Worm (Caenorhabditis elegans) whole organism, midembryonic: ENCODE data around the gene F57F4.1.

Source experiments
- T22C8.4 ChIP-seq: fragments of 200-800 bp; sonication (Bioruptor generic); IDR thresholded peaks from 2 replicates; pipeline ENCODE4 v1.3.6; 2022; ENCODE audit warnings: missing genetic modification characterization, missing compliant biosample characterization
- cog-1 ChIP-seq: sonication (generic microtip); optimal IDR thresholded peaks from 2 replicates; lab custom pipeline; 2016; ENCODE audit warnings: missing genetic modification characterization, missing compliant biosample characterization
- flt-1 ChIP-seq: fragments of 200-800 bp; sonication (Bioruptor generic); IDR thresholded peaks from 2 replicates; pipeline ENCODE4 v1.3.6; 2022; ENCODE audit warnings: missing genetic modification characterization, missing compliant biosample characterization
- klf-2 ChIP-seq: fragments of 200-800 bp; sonication (Bioruptor generic); conservative IDR thresholded peaks from 2 replicates; pipeline ENCODE4 v1.3.6; 2022; ENCODE audit warnings: missing genetic modification reagents, missing genetic modification characterization, missing compliant biosample characterization
- med-1 ChIP-seq: sonication (generic microtip); optimal IDR thresholded peaks from 2 replicates; lab custom pipeline; 2017; ENCODE audit warnings: missing genetic modification characterization, mild to moderate bottlenecking, missing compliant biosample characterization, antibody characterized with exemption, missing genetic modification reagents; ENCODE audit not compliant: insufficient read depth
- ref-1 ChIP-seq: fragments of 200-800 bp; sonication (Bioruptor generic); conservative IDR thresholded peaks from 2 replicates; pipeline ENCODE4 v1.3.6; 2022; ENCODE audit warnings: missing genetic modification reagents, missing genetic modification characterization, missing compliant biosample characterization
- tab-1 ChIP-seq: fragments of 200-800 bp; sonication (Bioruptor generic); IDR thresholded peaks from 2 replicates; pipeline ENCODE4 v1.3.6; 2022; ENCODE audit warnings: missing genetic modification characterization, missing compliant biosample characterization
- ztf-23 ChIP-seq: fragments of 200-800 bp; sonication (Bioruptor generic); IDR thresholded peaks from 2 replicates; pipeline ENCODE4 v1.3.6; 2022; ENCODE audit warnings: missing genetic modification reagents, missing genetic modification characterization, missing compliant biosample characterization
- ztf-29 ChIP-seq: fragments of 200-800 bp; sonication (Bioruptor generic); IDR thresholded peaks from 2 replicates; pipeline ENCODE4 v1.3.6; 2022; ENCODE audit warnings: missing genetic modification reagents, missing genetic modification characterization, missing compliant biosample characterization

Gene F57F4.1

DNA sequence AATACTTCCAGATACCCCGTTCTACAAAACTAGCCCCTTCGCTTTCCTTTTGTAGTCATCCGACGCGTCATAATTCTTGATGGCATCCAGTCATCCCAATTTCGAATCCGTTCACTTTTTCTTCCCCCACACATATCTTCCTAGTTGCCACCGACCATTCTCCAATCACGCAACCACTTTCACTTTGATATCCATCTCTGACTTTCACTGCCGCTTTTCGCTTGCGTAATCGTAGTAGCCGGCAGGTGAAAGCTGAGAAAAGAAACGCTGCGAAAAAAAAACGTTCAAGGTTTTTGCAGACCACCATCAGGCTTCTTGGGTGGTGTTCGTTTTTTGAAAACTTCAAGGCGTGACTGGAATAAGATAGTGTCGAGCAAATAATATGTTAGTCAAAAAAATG is 37.9 kb upstream of the F57F4.1 start:
- TF ChIP-seq cog-1 (tag; lab: Kevin White, UChicago) (no peak), med-1 (no peak), ref-1 (no peak), ztf-23 (GFP tag; lab: Robert Waterston, UW) (no peak), klf-2 (GFP tag; lab: Robert Waterston, UW) (no peak), tab-1 (no peak), ztf-29 (no peak), flt-1 (GFP tag; lab: Robert Waterston, UW) (no peak), T22C8.4 (GFP tag; lab: Robert Waterston, UW) (no peak)

DNA sequence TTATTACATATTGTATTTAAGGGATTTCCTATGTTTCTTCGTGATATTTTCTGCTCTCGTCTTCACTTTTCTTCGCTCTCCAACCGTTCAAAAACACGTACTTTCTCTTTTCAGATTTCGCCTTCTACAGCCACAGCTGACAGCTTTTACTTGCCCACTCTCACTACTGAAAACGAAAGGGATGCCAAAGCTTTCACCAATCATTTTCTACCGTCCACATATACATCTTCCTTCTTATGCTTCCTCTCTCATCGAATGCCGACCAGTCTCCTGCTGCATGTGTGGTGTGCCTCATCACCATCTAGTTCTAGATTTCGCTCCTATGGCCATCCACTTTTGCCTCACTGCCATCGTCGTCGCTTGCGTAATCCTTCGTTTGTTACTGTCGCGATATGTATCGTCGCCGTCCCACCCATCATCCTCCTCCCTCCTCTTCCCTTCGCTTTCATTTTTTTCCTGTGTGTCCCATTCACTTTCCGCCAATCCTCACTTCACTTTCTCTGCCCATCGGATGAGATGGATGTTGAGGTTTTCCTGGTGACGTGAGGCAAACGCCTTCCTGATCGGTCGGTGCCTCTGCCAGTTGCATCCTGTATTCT is 37.0 kb upstream of the F57F4.1 start:
- TF ChIP-seq ref-1, result no peak
- no peak for TF ChIP-seq T22C8.4 (GFP tag; lab: Robert Waterston, UW)
- no peak for TF ChIP-seq tab-1
- TF ChIP-seq ztf-29, result no peak
- TF ChIP-seq ztf-23 (GFP tag; lab: Robert Waterston, UW), result no peak
- no peak for TF ChIP-seq klf-2 (GFP tag; lab: Robert Waterston, UW)
- no peak for TF ChIP-seq cog-1 (tag; lab: Kevin White, UChicago)
- no peak for TF ChIP-seq med-1
- no peak for TF ChIP-seq flt-1 (GFP tag; lab: Robert Waterston, UW)

DNA sequence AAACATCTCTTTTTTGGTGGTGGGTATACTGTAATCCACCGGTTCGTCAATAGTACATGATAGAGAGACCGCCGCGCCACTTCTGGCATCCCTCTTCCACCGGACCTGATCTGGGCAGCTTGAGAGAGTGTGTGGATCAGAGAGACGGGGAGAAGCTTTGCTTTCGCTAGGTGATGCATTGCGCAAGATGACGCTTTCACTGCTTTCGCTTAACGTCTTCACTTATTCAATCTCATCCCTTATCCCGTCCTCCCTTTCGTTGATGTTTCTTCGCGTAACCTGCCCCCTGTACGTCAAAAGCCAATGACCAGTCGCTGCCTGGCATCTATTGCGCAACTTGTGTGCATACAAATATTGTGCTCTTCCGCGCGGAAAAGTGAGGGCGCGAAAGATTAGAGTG is 36.1 kb upstream of the F57F4.1 start:
- TF ChIP-seq T22C8.4 (GFP tag; lab: Robert Waterston, UW), result no peak
- TF ChIP-seq klf-2 (GFP tag; lab: Robert Waterston, UW), result no peak
- no peak for TF ChIP-seq ref-1
- TF ChIP-seq ztf-23 (GFP tag; lab: Robert Waterston, UW), result no peak
- TF ChIP-seq flt-1 (GFP tag; lab: Robert Waterston, UW), result no peak
- TF ChIP-seq cog-1 (tag; lab: Kevin White, UChicago), result no peak
- TF ChIP-seq med-1, result no peak
- no peak for TF ChIP-seq tab-1
- no peak for TF ChIP-seq ztf-29

DNA sequence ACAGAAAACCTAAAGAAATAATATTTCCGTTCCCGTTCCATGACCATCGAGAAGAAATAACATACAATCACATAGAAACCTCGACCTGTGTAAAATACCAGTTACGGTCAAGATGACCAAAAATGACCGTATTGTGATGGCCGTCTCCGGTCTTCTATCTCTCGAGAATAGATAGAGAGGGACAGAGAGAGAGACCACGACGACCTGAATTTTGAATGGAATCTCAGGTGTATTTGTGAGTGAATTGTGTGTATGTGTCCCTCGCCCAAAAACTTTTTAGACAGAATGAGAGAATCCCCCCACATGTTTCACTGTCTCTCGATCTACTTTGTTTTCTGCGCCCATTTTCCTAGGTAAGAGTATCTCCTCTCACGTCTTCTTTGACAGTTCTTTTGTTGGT is 35.5 kb upstream of the F57F4.1 start:
- TF ChIP-seq cog-1 (tag; lab: Kevin White, UChicago) (no peak), flt-1 (GFP tag; lab: Robert Waterston, UW) (no peak), med-1 (no peak), ref-1 (no peak), ztf-23 (GFP tag; lab: Robert Waterston, UW) (no peak), ztf-29 (no peak)

DNA sequence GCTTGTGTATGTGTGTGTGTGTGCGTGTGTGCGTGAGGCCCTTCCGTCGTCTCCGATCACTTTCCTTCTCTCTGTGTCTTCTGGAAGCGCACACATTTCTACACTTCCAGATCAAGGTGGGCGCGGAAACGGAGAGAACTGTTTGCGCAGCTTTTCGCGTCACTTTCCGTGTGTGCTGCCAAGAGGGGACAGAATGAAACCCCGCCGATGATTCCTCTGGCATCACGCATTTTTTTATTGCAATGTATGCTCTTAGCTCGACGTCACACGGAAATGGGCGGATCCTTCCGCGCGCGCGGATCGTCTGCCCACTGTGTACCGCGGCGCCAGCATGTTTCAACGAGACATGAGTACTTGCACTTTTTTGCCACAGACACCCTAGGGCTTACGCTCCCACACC is 34.9 kb upstream of the F57F4.1 start:
- no peak for TF ChIP-seq med-1
- no peak for TF ChIP-seq klf-2 (GFP tag; lab: Robert Waterston, UW)
- no peak for TF ChIP-seq T22C8.4 (GFP tag; lab: Robert Waterston, UW)
- TF ChIP-seq ztf-23 (GFP tag; lab: Robert Waterston, UW), result no peak
- no peak for TF ChIP-seq ref-1
- TF ChIP-seq tab-1, result no peak
- TF ChIP-seq cog-1 (tag; lab: Kevin White, UChicago), result no peak
- no peak for TF ChIP-seq flt-1 (GFP tag; lab: Robert Waterston, UW)
- TF ChIP-seq ztf-29, result no peak

DNA sequence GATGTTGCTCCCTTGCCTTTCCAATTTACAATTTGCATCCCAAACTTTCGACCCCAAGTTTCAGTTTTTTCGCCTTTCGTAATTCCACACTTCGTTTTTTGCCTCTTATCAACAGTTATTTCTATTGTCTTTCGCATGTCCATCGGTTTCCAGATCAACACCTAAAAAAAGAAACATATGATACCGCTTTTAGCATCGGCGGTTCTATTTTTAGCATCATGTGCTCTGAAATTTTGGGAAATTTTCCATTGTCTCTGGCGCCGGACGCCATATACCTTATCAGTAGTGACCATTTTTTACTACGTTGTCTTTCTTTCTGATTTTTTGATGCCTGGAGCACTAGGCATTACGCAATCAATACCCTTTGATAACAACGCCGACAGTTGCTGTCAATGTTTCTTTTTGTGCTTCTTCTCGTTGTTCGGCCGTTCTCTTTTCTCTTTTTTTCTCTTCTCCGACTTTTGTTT is 34.3 kb upstream of the F57F4.1 start, which contains the start of gene bcl-11:
Gene bcl-11, plus strand, starts transcription at position 51 of the 467 bp plus-strand sequence.
- TF ChIP-seq tab-1, result no peak
- no peak for TF ChIP-seq ref-1
- TF ChIP-seq ztf-23 (GFP tag; lab: Robert Waterston, UW), result no peak
- no peak for TF ChIP-seq T22C8.4 (GFP tag; lab: Robert Waterston, UW)
- no peak for TF ChIP-seq med-1
- no peak for TF ChIP-seq klf-2 (GFP tag; lab: Robert Waterston, UW)
- no peak for TF ChIP-seq cog-1 (tag; lab: Kevin White, UChicago)
- no peak for TF ChIP-seq ztf-29
- TF ChIP-seq flt-1 (GFP tag; lab: Robert Waterston, UW), result no peak

DNA sequence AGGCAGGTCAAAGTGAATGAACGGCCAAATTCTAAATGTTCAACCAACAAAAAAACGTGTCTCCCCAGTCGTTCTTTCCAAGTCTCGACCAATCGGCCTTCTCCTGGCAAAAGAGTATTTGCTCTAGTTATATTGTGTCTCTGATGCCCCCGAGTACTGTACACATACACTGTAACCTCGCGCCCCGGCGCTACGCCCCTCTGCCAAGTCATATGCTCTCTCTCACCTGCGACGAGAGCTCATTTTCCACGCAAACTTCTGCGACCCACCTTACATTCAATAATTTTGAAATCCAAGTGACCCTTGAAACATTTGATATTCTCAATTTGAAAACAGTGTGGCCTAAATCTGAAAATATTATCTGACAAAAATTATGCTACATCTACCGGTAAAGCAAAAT is 33.0 kb upstream of the F57F4.1 start:
- TF ChIP-seq ztf-29 (no peak), flt-1 (GFP tag; lab: Robert Waterston, UW) (no peak), klf-2 (GFP tag; lab: Robert Waterston, UW) (no peak), ztf-23 (GFP tag; lab: Robert Waterston, UW) (no peak), med-1 (no peak), tab-1 (no peak), cog-1 (tag; lab: Kevin White, UChicago) (no peak), ref-1 (no peak), T22C8.4 (GFP tag; lab: Robert Waterston, UW) (no peak)

DNA sequence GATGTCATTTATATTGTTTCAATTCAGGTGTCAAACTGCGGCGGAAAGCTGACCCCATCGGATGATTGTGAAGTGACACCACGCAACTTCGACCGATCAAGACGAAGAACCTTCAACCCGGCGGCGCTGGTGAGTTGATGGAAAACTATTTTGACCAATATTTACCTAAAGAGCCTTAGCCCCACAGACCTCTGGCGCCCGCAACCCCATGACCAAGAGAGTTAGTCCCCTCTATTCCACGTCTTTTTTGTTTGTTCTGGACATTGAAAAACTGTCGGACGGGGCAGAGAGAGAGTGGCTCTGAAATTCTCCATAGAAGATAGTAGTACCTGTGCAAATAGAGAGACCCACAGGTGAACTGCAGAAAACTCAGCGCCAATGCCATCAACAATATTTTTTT is 31.6 kb upstream of the F57F4.1 start:
- TF ChIP-seq cog-1 (tag; lab: Kevin White, UChicago), result no peak
- TF ChIP-seq flt-1 (GFP tag; lab: Robert Waterston, UW), result no peak
- TF ChIP-seq ztf-29, result no peak
- no peak for TF ChIP-seq klf-2 (GFP tag; lab: Robert Waterston, UW)
- no peak for TF ChIP-seq ztf-23 (GFP tag; lab: Robert Waterston, UW)
- TF ChIP-seq T22C8.4 (GFP tag; lab: Robert Waterston, UW), result no peak
- no peak for TF ChIP-seq med-1
- no peak for TF ChIP-seq tab-1
- TF ChIP-seq ref-1, result no peak

DNA sequence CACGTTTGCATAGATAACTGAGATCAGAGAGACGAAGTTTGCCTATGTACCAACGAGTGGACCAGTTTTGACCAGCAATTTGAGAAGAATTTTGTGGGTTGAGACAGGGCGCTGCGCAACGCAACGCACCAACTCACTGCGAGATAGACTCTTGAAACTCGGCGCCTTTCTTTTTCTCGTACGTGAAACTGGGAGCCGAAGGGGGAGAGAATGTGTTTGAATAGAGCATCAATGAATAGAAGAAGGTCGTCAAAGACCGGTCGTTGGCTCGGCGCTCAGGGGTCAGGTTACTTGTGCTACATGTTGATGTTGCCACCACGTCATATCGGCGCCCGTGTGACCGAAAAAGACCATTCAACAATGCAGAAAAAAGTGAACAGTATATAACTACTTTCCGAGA is 30.7 kb upstream of the F57F4.1 start:
- TF ChIP-seq flt-1 (GFP tag; lab: Robert Waterston, UW), result no peak
- TF ChIP-seq T22C8.4 (GFP tag; lab: Robert Waterston, UW), result no peak
- no peak for TF ChIP-seq ref-1
- TF ChIP-seq klf-2 (GFP tag; lab: Robert Waterston, UW), result no peak
- no peak for TF ChIP-seq tab-1
- no peak for TF ChIP-seq med-1
- TF ChIP-seq ztf-29, result no peak
- TF ChIP-seq ztf-23 (GFP tag; lab: Robert Waterston, UW), result no peak
- no peak for TF ChIP-seq cog-1 (tag; lab: Kevin White, UChicago)

DNA sequence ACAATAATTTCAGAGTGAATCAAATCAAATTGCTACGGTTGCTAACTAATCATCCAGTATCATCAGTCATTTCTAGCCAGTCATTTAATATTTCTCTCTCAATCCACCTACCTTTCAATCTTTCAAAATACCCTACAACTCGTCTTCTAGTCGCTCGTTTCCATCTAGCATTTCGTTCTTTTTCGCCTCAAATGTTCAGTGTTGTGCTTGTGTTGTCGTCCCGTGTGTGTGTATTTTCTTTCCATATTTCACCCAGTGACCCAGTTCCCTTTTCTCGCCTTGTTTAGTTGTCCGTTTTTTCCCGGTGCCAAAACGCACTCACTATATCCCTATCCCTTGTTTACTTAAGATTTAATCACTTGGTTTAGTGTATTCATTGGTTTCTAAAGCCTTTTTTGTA is 28.6 kb upstream of the F57F4.1 start:
- TF ChIP-seq ztf-23 (GFP tag; lab: Robert Waterston, UW) (no peak), ref-1 (no peak), cog-1 (tag; lab: Kevin White, UChicago) (no peak), T22C8.4 (GFP tag; lab: Robert Waterston, UW) (no peak), tab-1 (no peak), ztf-29 (no peak), klf-2 (GFP tag; lab: Robert Waterston, UW) (no peak), flt-1 (GFP tag; lab: Robert Waterston, UW) (no peak), med-1 (no peak)
